Worm (Caenorhabditis elegans) whole organism, L2 larva: ENCODE measurements around the gene crn-7.
A peak's percentile ranks its signal among the peaks of the same experiment; 100 is the strongest.

Source experiments
- C34F6.9 ChIP-seq: fragments of 150-350 bp; optimal IDR thresholded peaks from 2 replicates; lab custom pipeline; 2014; ENCODE audit warnings: missing biosample characterization, missing genetic modification characterization
- Y55F3AM.14 ChIP-seq: fragments of 200-800 bp; sonication (Bioruptor generic); optimal IDR thresholded peaks from 2 replicates; lab custom pipeline; 2018; ENCODE audit warnings: mild to moderate bottlenecking, missing genetic modification characterization, missing compliant biosample characterization
- ZK546.5 ChIP-seq: sonication (generic microtip); optimal IDR thresholded peaks from 2 replicates; lab custom pipeline; 2017; ENCODE audit warnings: missing biosample characterization, missing genetic modification characterization
- alr-1 ChIP-seq: fragments of 150-350 bp; optimal IDR thresholded peaks from 2 replicates; lab custom pipeline; 2014; ENCODE audit warnings: missing biosample characterization, missing genetic modification characterization
- aly-2 ChIP-seq: fragments of 150-350 bp; optimal IDR thresholded peaks from 2 replicates; lab custom pipeline; 2014; ENCODE audit warnings: missing biosample characterization, missing genetic modification characterization
- blmp-1 ChIP-seq: sonication (generic microtip); optimal IDR thresholded peaks from 2 replicates; lab custom pipeline; 2017; ENCODE audit warnings: missing genetic modification characterization, mild to moderate bottlenecking, missing compliant biosample characterization, antibody characterized with exemption, moderate library complexity; ENCODE audit not compliant: insufficient read depth
- ceh-16 ChIP-seq: fragments of 150-350 bp; optimal IDR thresholded peaks from 2 replicates; lab custom pipeline; 2014; ENCODE audit warnings: missing biosample characterization, missing genetic modification characterization
- crh-2 ChIP-seq: sonication (generic microtip); optimal IDR thresholded peaks from 2 replicates; lab custom pipeline; 2017; ENCODE audit warnings: missing biosample characterization, missing genetic modification characterization
- dmd-4 ChIP-seq: sonication (generic microtip); optimal IDR thresholded peaks from 2 replicates; lab custom pipeline; 2017; ENCODE audit warnings: missing biosample characterization, missing genetic modification characterization
- egl-27 ChIP-seq: sonication (generic microtip); optimal IDR thresholded peaks from 3 replicates; lab custom pipeline; 2017; ENCODE audit warnings: missing biosample characterization, missing genetic modification reagents, missing genetic modification characterization
- elt-1 ChIP-seq: fragments of 150-350 bp; optimal IDR thresholded peaks from 2 replicates; lab custom pipeline; 2014; ENCODE audit warnings: missing biosample characterization, missing genetic modification characterization
- elt-3 ChIP-seq: sonication (generic microtip); optimal IDR thresholded peaks from 2 replicates; lab custom pipeline; 2017; ENCODE audit warnings: missing biosample characterization, missing genetic modification characterization
- fos-1 ChIP-seq: fragments of 150-350 bp; optimal IDR thresholded peaks from 2 replicates; lab custom pipeline; 2014; ENCODE audit warnings: missing biosample characterization, missing genetic modification characterization
- lin-13 ChIP-seq: fragments of 150-350 bp; optimal IDR thresholded peaks from 2 replicates; lab custom pipeline; 2014; ENCODE audit warnings: missing biosample characterization, missing genetic modification reagents, missing genetic modification characterization
- lin-39 ChIP-seq: fragments of 150-350 bp; optimal IDR thresholded peaks from 2 replicates; lab custom pipeline; 2014; ENCODE audit warnings: missing biosample characterization, missing genetic modification reagents, missing genetic modification characterization
- lsy-2 ChIP-seq, 2 experiments: fragments of 150-350 bp in 1 of 2; sonication (generic microtip) in 1 of 2; optimal IDR thresholded peaks; 2 replicates each; lab custom pipeline; 2014 to 2017; ENCODE audit warnings: missing biosample characterization in 2 of 2, missing genetic modification characterization in 2 of 2
- mbf-1 ChIP-seq: sonication (generic microtip); optimal IDR thresholded peaks from 2 replicates; lab custom pipeline; 2017; ENCODE audit warnings: missing biosample characterization, missing genetic modification characterization
- mdl-1 ChIP-seq, 2 experiments: fragments of 150-350 bp in 1 of 2; sonication (generic microtip) in 1 of 2; optimal IDR thresholded peaks; 2 replicates each; lab custom pipeline; 2017; ENCODE audit warnings: missing biosample characterization in 2 of 2, missing genetic modification characterization in 2 of 2
- nhr-10 ChIP-seq: sonication (generic microtip); optimal IDR thresholded peaks from 2 replicates; lab custom pipeline; 2017; ENCODE audit warnings: missing biosample characterization, missing genetic modification characterization
- nhr-12 ChIP-seq: fragments of 150-350 bp; optimal IDR thresholded peaks from 2 replicates; lab custom pipeline; 2014; ENCODE audit warnings: missing biosample characterization, missing genetic modification characterization
- nhr-129 ChIP-seq: fragments of 150-350 bp; optimal IDR thresholded peaks from 2 replicates; lab custom pipeline; 2014; ENCODE audit warnings: missing biosample characterization, missing genetic modification characterization
- nhr-21 ChIP-seq: fragments of 150-350 bp; optimal IDR thresholded peaks from 2 replicates; lab custom pipeline; 2014; ENCODE audit warnings: missing biosample characterization, missing genetic modification characterization
- nhr-23 ChIP-seq: fragments of 150-350 bp; optimal IDR thresholded peaks from 2 replicates; lab custom pipeline; 2014; ENCODE audit warnings: missing biosample characterization, missing genetic modification reagents, missing genetic modification characterization
- nhr-237 ChIP-seq: fragments of 150-350 bp; optimal IDR thresholded peaks from 2 replicates; lab custom pipeline; 2014; ENCODE audit warnings: missing biosample characterization, missing genetic modification characterization
- nhr-6 ChIP-seq: fragments of 150-350 bp; optimal IDR thresholded peaks from 2 replicates; lab custom pipeline; 2014; ENCODE audit warnings: missing biosample characterization, missing genetic modification characterization
- nhr-77 ChIP-seq: fragments of 150-350 bp; optimal IDR thresholded peaks from 2 replicates; lab custom pipeline; 2014; ENCODE audit warnings: missing biosample characterization, missing genetic modification characterization
- skn-1 ChIP-seq: sonication (generic microtip); optimal IDR thresholded peaks from 2 replicates; lab custom pipeline; 2017; ENCODE audit warnings: missing biosample characterization, missing genetic modification characterization
- sma-3 ChIP-seq: sonication (generic microtip); optimal IDR thresholded peaks from 2 replicates; lab custom pipeline; 2016; ENCODE audit warnings: missing genetic modification reagents, missing genetic modification characterization, missing compliant biosample characterization
- sma-9 ChIP-seq, 2 experiments: fragments of 150-350 bp in 1 of 2; sonication (generic microtip) in 1 of 2; optimal IDR thresholded peaks; 2 replicates each; lab custom pipeline; 2014 to 2016; ENCODE audit warnings: missing genetic modification characterization in 2 of 2, mild to moderate bottlenecking in 1 of 2, missing biosample characterization in 1 of 2, missing compliant biosample characterization in 1 of 2, missing genetic modification reagents in 1 of 2, moderate library complexity in 1 of 2
- unc-39 ChIP-seq: fragments of 150-350 bp; optimal IDR thresholded peaks from 2 replicates; lab custom pipeline; 2014; ENCODE audit warnings: missing biosample characterization, missing genetic modification characterization
- unc-55 ChIP-seq: fragments of 150-350 bp; sonication (generic microtip); optimal IDR thresholded peaks from 3 replicates; lab custom pipeline; 2014; ENCODE audit warnings: missing biosample characterization, missing genetic modification reagents, missing genetic modification characterization
- ztf-1 ChIP-seq: fragments of 200-800 bp; sonication (Bioruptor generic); conservative IDR thresholded peaks from 2 replicates; pipeline ENCODE4 v1.3.6; 2022; ENCODE audit warnings: missing genetic modification characterization, missing compliant biosample characterization
- ztf-11 ChIP-seq: sonication (generic microtip); optimal IDR thresholded peaks from 2 replicates; lab custom pipeline; 2017; ENCODE audit warnings: missing biosample characterization, missing genetic modification characterization
- ztf-4 ChIP-seq: fragments of 150-350 bp; optimal IDR thresholded peaks from 2 replicates; lab custom pipeline; 2014; ENCODE audit warnings: missing biosample characterization, missing genetic modification characterization

The crn-7 gene

DNA sequence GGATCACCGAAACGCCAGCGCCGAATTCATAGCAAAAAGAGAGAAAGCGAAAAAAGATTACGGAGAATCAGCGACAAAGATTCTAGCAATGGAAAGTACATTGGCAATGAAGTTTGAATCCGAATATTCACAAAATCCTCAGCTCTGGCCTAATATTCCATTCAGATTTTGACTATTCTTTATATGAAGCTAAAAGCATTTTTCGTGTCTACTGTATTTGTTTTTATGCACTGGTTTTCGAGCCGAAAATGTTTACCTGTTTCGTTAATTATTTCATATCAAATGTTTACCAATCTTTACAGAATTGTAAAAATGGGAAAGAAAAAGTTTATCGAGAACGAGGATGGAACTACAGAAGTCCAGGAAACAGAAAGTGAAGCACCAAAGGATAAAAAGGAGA is 39.9 kb downstream of the crn-7 start, which contains the start of gene F10E9.4:
Gene F10E9.4, plus strand, starts transcription at position 301 of the 400 bp plus-strand sequence.
- TF ChIP-seq fos-1 (no peak), crh-2 (no peak), ztf-11 (tag; lab: Kevin White, UChicago) (no peak), nhr-237 (tag; lab: Kevin White, UChicago) (no peak), unc-39 (tag; lab: Kevin White, UChicago) (no peak), elt-1 (tag; lab: Kevin White, UChicago) (no peak), nhr-21 (no peak), blmp-1 (no peak)

DNA sequence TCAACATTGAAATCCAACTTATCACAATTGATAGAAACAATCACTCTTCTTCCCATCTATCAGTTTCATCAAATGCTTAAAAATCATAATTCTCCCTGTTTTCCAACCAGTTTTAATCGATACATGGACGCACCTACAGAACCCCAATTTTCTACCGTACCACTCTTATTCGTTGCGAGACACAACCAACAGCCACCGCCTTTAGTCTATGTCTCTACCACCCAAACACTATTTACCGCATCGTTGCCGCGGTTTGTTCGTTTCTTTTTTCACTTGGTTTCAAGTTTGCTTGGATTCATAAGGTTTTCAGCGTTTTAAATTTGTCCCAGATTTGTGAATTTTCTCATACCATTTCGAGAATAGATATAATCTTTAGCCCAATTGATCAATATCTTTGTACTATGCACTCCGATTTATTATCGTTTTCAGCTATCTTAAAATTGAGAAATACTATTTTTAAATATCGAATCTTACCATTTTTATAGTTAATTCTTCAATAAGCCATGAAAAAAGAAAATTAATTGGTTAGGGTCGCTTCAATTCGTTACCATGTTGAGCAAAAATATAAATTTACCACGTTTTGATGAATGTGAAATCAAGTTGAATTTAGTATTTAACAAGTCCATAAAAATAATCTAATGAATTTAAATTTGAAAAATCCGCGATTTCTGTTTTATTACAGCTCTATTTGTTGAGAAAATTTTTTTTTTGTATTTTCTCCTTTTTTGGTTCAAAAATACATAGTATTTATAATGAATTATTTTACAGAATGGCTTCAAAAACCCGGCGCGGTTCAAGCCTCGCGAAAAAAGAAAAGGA is 42.1 kb downstream of the crn-7 start, which contains the start of gene F10E9.3:
Gene F10E9.3, plus strand, starts transcription at position 769 of the 819 bp plus-strand sequence.
- TF ChIP-seq elt-1 (tag; lab: Kevin White, UChicago) (no peak), lsy-2 (tag; optimal IDR thresholded peaks at IDR 0.05; lab: Kevin White, UChicago) (peak; percentile 19 to 96), unc-55 (GFP tag; lab: Kevin White, UChicago) (peak; percentile 43), skn-1 (tag; lab: Kevin White, UChicago) (no peak), nhr-77 (no peak), nhr-12 (tag; lab: Kevin White, UChicago) (no peak), nhr-129 (tag; lab: Kevin White, UChicago) (peak; percentile 34), aly-2 (no peak), nhr-23 (tag; lab: Kevin White, UChicago) (no peak), ztf-4 (tag; lab: Kevin White, UChicago) (no peak), alr-1 (no peak), C34F6.9 (tag; lab: Kevin White, UChicago) (peak; percentile 11)

DNA sequence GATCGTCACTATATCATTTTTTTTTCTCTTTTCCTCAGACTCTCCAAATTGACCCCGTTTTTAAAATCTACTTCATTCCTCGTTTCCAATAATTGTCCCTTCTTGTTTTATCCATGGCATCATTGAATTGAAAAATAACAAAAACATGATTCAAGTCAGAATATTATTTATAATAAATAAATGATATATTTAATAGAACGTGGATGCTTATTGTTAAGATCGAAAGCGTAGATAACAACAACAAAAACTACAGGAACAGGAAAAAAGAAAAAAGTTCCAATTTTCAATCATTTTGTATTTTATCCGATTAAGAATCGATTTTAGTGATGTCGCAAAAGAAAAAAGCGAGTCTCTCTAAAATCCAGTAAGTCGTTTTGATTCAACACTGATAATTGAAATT is 44.1 kb downstream of the crn-7 start, which contains the start of gene F10E9.2:
Gene F10E9.2, plus strand, starts transcription at position 301 of the 400 bp plus-strand sequence.
- TF ChIP-seq mdl-1 (tag; optimal IDR thresholded peaks at IDR 0.05; lab: Kevin White, UChicago) (no peak), nhr-10 (tag; lab: Kevin White, UChicago) (no peak), lin-39 (no peak), lin-13 (GFP tag; lab: Kevin White, UChicago) (no peak), ztf-11 (tag; lab: Kevin White, UChicago) (no peak), egl-27 (tag; lab: Kevin White, UChicago) (no peak), ZK546.5 (tag; lab: Kevin White, UChicago) (no peak), nhr-129 (tag; lab: Kevin White, UChicago) (no peak), Y55F3AM.14 (GFP tag; lab: Kevin White, UChicago) (no peak), mbf-1 (tag; lab: Kevin White, UChicago) (no peak), blmp-1 (no peak), sma-3 (GFP tag; lab: Kevin White, UChicago) (no peak), nhr-6 (tag; lab: Kevin White, UChicago) (no peak), nhr-12 (tag; lab: Kevin White, UChicago) (no peak)
- TF ChIP-seq, all 48 proteins: peak for 0

DNA sequence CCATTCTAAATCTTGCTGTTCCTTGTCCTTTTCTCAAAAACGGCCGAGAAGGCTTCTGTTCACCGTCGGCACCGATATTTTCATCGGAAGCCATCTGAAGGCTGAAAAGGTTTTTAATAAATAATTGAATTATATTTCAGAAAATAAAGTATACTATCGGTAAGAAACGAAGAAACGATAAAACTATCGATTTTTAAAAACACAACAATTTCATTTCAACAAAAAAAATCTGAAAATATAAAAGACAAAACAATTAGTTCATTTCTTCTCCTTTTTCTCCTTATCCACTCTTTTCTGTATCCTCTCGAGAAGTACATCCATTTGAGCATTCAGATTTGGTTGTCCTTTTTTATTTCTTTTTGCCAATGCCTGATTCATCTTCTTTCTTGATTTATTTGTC is 50.2 kb downstream of the crn-7 start, which contains the start of gene sas-4:
Gene sas-4, minus strand, starts transcription at position 101 of the 400 bp plus-strand sequence.
- TF ChIP-seq unc-39 (tag; lab: Kevin White, UChicago) (no peak), unc-55 (GFP tag; lab: Kevin White, UChicago) (no peak), elt-3 (tag; lab: Kevin White, UChicago) (no peak), dmd-4 (tag; lab: Kevin White, UChicago) (no peak), C34F6.9 (tag; lab: Kevin White, UChicago) (no peak), lin-39 (no peak), ceh-16 (tag; lab: Kevin White, UChicago) (no peak), ztf-1 (GFP tag; lab: Robert Waterston, UW) (no peak), sma-9 (GFP tag; optimal IDR thresholded peaks at IDR 0.05; lab: Kevin White, UChicago) (no peak), sma-9 (tag; optimal IDR thresholded peaks at IDR 0.05; lab: Kevin White, UChicago) (no peak), fos-1 (no peak)
